Worm (Caenorhabditis elegans) whole organism, early embryonic: ENCODE results near the gene ZK1307.8.

ENCODE experiments used
- B0310.2 ChIP-seq: sonication (generic microtip); optimal IDR thresholded peaks from 2 replicates; lab custom pipeline; 2016; ENCODE audit warnings: mild to moderate bottlenecking, missing genetic modification characterization, missing compliant biosample characterization
- F13C5.2 ChIP-seq: sonication (generic microtip); optimal IDR thresholded peaks from 2 replicates; lab custom pipeline; 2017; ENCODE audit warnings: mild to moderate bottlenecking, missing genetic modification characterization, inconsistent platforms, missing compliant biosample characterization
- aly-1 ChIP-seq: sonication (generic microtip); optimal IDR thresholded peaks from 2 replicates; lab custom pipeline; 2016; ENCODE audit warnings: missing genetic modification characterization, missing compliant biosample characterization
- ama-1 ChIP-seq: fragments of 150-350 bp; optimal IDR thresholded peaks from 2 replicates; lab custom pipeline; 2014
- ceh-13 ChIP-seq: fragments of 200-800 bp; sonication (Bioruptor generic); optimal IDR thresholded peaks from 2 replicates; lab custom pipeline; 2018; ENCODE audit warnings: mild to moderate bottlenecking, missing genetic modification characterization, missing compliant biosample characterization
- ceh-36 ChIP-seq: sonication (generic microtip); optimal IDR thresholded peaks from 2 replicates; lab custom pipeline; 2016; ENCODE audit warnings: missing genetic modification characterization, inconsistent platforms, missing compliant biosample characterization
- ets-7 ChIP-seq: sonication (generic microtip); optimal IDR thresholded peaks from 2 replicates; lab custom pipeline; 2016; ENCODE audit warnings: missing genotype, missing genetic modification characterization, missing compliant biosample characterization
- flt-1 ChIP-seq: fragments of 200-800 bp; sonication (Bioruptor generic); IDR thresholded peaks from 2 replicates; pipeline ENCODE4 v1.3.6; 2022; ENCODE audit warnings: missing genetic modification characterization, missing compliant biosample characterization
- hmbx-1 ChIP-seq: sonication (generic microtip); optimal IDR thresholded peaks from 2 replicates; lab custom pipeline; 2016; ENCODE audit warnings: mild to moderate bottlenecking, missing genetic modification characterization, missing compliant biosample characterization
- hmg-4 ChIP-seq: fragments of 200-800 bp; sonication (Bioruptor generic); optimal IDR thresholded peaks from 2 replicates; lab custom pipeline; 2018; ENCODE audit warnings: mild to moderate bottlenecking, missing genetic modification characterization, missing compliant biosample characterization
- hnd-1 ChIP-seq: sonication (generic microtip); optimal IDR thresholded peaks from 2 replicates; lab custom pipeline; 2016; ENCODE audit warnings: missing genetic modification characterization, missing compliant biosample characterization
- pes-1 ChIP-seq: fragments of 200-800 bp; sonication (Bioruptor generic); IDR thresholded peaks from 2 replicates; pipeline ENCODE4 v1.3.6; 2022; ENCODE audit warnings: missing genetic modification reagents, missing genetic modification characterization, missing compliant biosample characterization
- scrt-1 ChIP-seq: fragments of 200-800 bp; sonication (Bioruptor generic); IDR thresholded peaks from 2 replicates; pipeline ENCODE4 v1.3.6; 2022; ENCODE audit warnings: missing genetic modification characterization, missing compliant biosample characterization
- sea-1 ChIP-seq: fragments of 200-800 bp; sonication (Bioruptor generic); conservative IDR thresholded peaks from 2 replicates; pipeline ENCODE4 v1.3.6; 2022; ENCODE audit warnings: missing genetic modification characterization, missing compliant biosample characterization
- tbx-11 ChIP-seq: fragments of 200-800 bp; sonication (Bioruptor generic); IDR thresholded peaks from 2 replicates; pipeline ENCODE4 v1.3.6; 2022; ENCODE audit warnings: missing genetic modification characterization, missing compliant biosample characterization
- tbx-37 ChIP-seq: fragments of 200-800 bp; sonication (Bioruptor generic); conservative IDR thresholded peaks from 2 replicates; pipeline ENCODE4 v1.3.6; 2022; ENCODE audit warnings: missing genetic modification reagents, missing genetic modification characterization, missing compliant biosample characterization
- tra-4 ChIP-seq: sonication (generic microtip); optimal IDR thresholded peaks from 2 replicates; lab custom pipeline; 2017; ENCODE audit warnings: missing genetic modification characterization, missing compliant biosample characterization

Gene ZK1307.8

ce11 chrII:9662797-9663196 is 38.4 kb downstream of the ZK1307.8 start, which contains the start of gene cyp-13A10:
Gene cyp-13A10, minus strand, starts transcription at chrII:9662884.
- TF ChIP-seq ama-1 (lab: Kevin White, UChicago) = no peak

ce11 chrII:9665577-9665976 is 41.2 kb downstream of the ZK1307.8 start, which contains the start of gene ZK1320.5:
Gene ZK1320.5, minus strand, starts transcription at chrII:9665677.
- no peak for TF ChIP-seq ceh-36 (tag; lab: Kevin White, UChicago)
- TF ChIP-seq tbx-11 = no peak
- TF ChIP-seq hmbx-1 = no peak
- TF ChIP-seq tra-4 = no peak
- no peak for TF ChIP-seq flt-1 (GFP tag; lab: Robert Waterston, UW)
- TF ChIP-seq hmg-4 (GFP tag; lab: Kevin White, UChicago) = no peak
- no peak for TF ChIP-seq aly-1 (tag; lab: Kevin White, UChicago)
- TF ChIP-seq sea-1 (GFP tag; lab: Robert Waterston, UW) = no peak
- no peak for TF ChIP-seq B0310.2 (tag; lab: Kevin White, UChicago)
- no peak for TF ChIP-seq F13C5.2 (tag; lab: Kevin White, UChicago)
- no peak for TF ChIP-seq tbx-37 (GFP tag; lab: Robert Waterston, UW)
- no peak for TF ChIP-seq pes-1 (GFP tag; lab: Robert Waterston, UW)
- TF ChIP-seq ets-7 (tag; lab: Kevin White, UChicago) = no peak
- TF ChIP-seq ama-1 (lab: Kevin White, UChicago) = no peak
- TF ChIP-seq hnd-1 (tag; lab: Kevin White, UChicago) = no peak
- no peak for TF ChIP-seq ceh-13
- no peak for TF ChIP-seq scrt-1 (GFP tag; lab: Robert Waterston, UW)

DNA sequence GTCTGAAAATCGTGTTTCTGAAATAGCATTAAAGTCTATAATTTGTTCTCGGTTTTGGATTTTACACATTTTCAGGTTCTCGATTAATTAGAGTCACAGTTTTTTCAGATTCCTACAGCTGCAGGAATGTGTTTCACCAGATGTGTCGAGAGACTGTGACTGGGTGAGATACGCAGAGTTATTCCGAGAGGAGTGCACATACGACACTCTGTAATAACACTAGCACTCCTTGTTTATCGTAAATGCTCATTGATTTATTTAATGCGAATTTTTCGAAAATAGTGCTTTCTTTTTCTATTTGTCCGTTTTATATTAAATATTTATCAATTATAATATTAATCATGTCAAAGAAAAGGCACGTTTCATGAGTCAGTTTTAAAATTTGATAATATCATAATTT is 43.0 kb downstream of the ZK1307.8 start, which contains the start of gene ZK1320.11:
ZK1320.11 (plus strand) TSS at position 243 of the 400 bp plus-strand sequence.
- TF ChIP-seq tbx-37 (GFP tag; lab: Robert Waterston, UW) = no peak
- no peak for TF ChIP-seq hmg-4 (GFP tag; lab: Kevin White, UChicago)
- no peak for TF ChIP-seq pes-1 (GFP tag; lab: Robert Waterston, UW)
- no peak for TF ChIP-seq flt-1 (GFP tag; lab: Robert Waterston, UW)
- TF ChIP-seq ama-1 (lab: Kevin White, UChicago) = no peak
- TF ChIP-seq F13C5.2 (tag; lab: Kevin White, UChicago) = no peak
- no peak for TF ChIP-seq tra-4
- no peak for TF ChIP-seq ceh-13
- no peak for TF ChIP-seq ceh-36 (tag; lab: Kevin White, UChicago)
- TF ChIP-seq B0310.2 (tag; lab: Kevin White, UChicago) = no peak

- TF ChIP-seq ama-1 (lab: Kevin White, UChicago) (no peak), F13C5.2 (tag; lab: Kevin White, UChicago) (peak; percentile 7)
These were observed 44.5 kb downstream of the ZK1307.8 start, which contains the start of gene taf-8 for ce11 chrII:9668959-9669358. Gene taf-8, plus strand, starts transcription at chrII:9669318.

DNA sequence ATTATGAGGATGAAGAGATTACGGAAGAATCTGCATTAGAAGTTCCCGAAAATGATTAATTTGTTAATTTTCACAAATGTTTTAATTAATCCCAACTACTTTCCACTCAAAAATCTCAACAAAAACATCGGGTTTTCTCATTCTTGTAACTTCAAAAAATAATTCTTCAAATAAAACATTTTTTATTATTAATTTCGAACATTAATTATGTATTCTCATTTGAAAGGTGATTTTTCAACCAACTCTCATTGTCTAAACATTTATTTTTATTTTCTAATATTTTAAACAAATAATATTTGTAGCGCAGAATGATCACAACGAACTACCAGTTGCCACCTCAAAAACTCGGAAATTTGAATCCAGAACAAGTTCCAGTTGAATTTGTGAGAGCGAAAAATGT is 46.9 kb downstream of the ZK1307.8 start, which contains the start of gene ZK1320.7:
ZK1320.7 (plus strand) TSS at position 301 of the 400 bp plus-strand sequence.
- no peak for TF ChIP-seq hmbx-1
- TF ChIP-seq scrt-1 (GFP tag; lab: Robert Waterston, UW) = no peak
- TF ChIP-seq aly-1 (tag; lab: Kevin White, UChicago) = no peak
- no peak for TF ChIP-seq ceh-13
- TF ChIP-seq pes-1 (GFP tag; lab: Robert Waterston, UW) = no peak
- TF ChIP-seq tbx-37 (GFP tag; lab: Robert Waterston, UW) = no peak
- no peak for TF ChIP-seq F13C5.2 (tag; lab: Kevin White, UChicago)
- no peak for TF ChIP-seq ets-7 (tag; lab: Kevin White, UChicago)

- no peak for TF ChIP-seq hmbx-1
- TF ChIP-seq hmg-4 (GFP tag; lab: Kevin White, UChicago) = no peak
These were observed 50.3 kb downstream of the ZK1307.8 start, which contains the start of gene arc-1 for ce11 chrII:9674678-9675077. Gene arc-1, plus strand, starts transcription at chrII:9674978.
